Worm (Caenorhabditis elegans) whole organism, dauer: ENCODE results near the gene vha-3.
"Not testable (repeated sequence)": the region's sequence is repeated elsewhere in the genome, so short reads cannot be mapped to it uniquely, and the experiment has no call there.

Source experiments
- unc-62 ChIP-seq: sonication (generic microtip); optimal IDR thresholded peaks from 2 replicates; lab custom pipeline; 2017; ENCODE audit warnings: missing biosample characterization, missing genetic modification reagents, missing genetic modification characterization

The vha-3 gene

DNA sequence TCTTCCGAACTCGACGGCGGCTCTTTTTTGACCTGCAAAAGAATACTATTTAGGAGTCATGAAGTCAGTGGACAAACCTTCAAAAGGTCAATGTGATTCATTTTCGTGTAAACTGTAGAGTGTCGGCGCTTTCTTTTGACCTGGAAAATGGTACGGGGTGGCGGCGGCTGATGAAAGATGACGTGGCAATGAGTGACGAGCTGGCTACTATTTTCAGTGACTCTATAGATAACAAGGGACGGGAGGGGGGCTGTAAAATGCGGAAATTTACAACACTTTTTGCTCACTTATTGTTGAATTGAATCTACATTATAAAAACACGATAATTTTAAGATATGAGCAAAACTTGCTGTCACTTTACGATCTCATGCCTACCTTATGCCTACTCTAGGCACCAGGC lies 15.6 kb downstream of the vha-3 start, which contains the start of gene lin-1:
Gene lin-1 (minus strand): TSS at position 101 of the 400 bp plus-strand sequence.
- no peak for TF ChIP-seq unc-62 (GFP tag; lab: Kevin White, UChicago)

ce11 chrIV:2298388-2298787 lies 17.4 kb downstream of the vha-3 start:
- no peak for TF ChIP-seq unc-62 (GFP tag; lab: Kevin White, UChicago)

DNA sequence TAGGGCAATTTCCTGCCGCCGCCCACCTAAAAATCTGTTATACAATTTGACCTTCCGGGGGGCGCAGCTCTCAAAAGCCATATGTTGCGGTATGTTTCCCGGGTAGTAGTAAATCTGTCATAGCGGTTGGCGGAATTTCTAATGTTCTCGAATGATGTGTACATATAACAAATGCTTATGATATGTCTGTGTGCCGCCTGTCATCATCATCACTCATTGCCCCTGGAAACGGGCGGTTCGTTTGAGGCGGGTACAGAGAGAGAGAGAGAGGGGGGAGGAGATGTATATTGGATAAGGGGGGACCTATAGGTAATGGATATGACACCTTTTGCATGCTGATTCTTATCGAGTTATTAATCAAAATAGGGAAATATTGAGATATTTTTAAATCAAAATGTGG lies 19.1 kb downstream of the vha-3 start:
- TF ChIP-seq unc-62 (GFP tag; lab: Kevin White, UChicago) = no peak

DNA sequence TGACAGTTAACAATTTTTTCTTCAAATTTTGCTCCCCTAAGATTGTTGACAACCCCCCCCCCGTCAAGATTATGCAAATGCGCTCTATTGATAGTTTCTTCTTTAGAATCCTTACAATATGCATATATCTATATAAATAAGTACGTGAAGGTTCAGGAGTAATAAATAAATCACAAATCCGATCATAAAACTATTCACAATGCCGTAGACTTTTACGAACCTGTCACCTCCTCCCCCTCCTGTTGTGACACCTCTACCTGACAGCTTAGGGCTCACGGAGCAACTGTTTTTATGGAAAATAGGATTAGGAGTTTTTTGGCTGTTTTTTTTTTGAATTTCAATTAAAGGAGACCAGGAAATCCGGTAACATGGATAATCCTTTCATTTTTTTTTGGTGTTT lies 23.6 kb downstream of the vha-3 start:
- TF ChIP-seq unc-62 (GFP tag; lab: Kevin White, UChicago) = no peak

ce11 chrIV:2284462-2285047 lies 31.2 kb downstream of the vha-3 start:
- TF ChIP-seq unc-62 (GFP tag; lab: Kevin White, UChicago) = no peak

- no peak for TF ChIP-seq unc-62 (GFP tag; lab: Kevin White, UChicago)
Observed at ce11 chrIV:2281353-2281976, 34.3 kb downstream of the vha-3 start.

DNA sequence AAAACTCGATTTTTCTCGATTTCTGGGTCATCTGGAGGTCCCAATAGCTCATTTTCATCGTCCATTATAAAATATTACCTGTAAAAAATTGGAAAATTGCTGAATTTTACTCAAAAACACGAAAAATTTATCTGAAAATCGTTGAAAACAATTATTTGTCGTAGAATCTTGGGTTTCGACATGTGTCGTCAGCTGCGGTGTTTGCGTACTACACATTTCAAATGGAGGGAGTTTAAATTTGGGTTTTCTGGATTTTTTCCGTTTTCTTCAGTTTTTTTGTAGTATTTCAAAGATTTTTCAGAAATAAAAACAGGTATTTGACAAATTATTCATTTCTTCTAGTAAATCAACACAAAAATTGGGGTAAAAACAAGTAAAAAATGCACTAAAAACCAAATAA lies 40.2 kb downstream of the vha-3 start, which contains the start of gene M70.5:
Gene M70.5 (minus strand): TSS at position 78 of the 400 bp plus-strand sequence.
- not testable (repeated sequence) for TF ChIP-seq unc-62 (GFP tag; lab: Kevin White, UChicago)
